Worm (Caenorhabditis elegans): ENCODE data around the gene Y66D12A.21.

Y66D12A.21 gene

DNA sequence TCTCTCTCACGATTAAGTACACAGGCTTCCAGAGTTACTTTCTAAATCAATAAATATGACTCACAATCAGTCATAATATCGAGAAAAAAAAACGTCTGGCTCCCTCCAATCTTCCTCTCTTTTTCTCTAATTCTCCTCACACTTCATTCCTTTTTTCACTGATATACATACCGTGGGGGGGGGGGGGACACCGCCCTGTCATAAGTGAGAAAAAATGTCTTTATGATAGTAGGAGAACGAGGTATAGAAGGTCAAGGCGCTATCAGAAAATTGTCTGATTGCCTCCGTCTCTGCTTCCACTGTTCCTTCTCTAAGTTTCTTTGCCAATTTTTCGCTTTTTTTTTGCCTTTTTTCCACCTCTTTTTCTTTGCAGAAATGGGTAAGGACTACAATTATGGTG, 8.6 kb downstream of the Y66D12A.21 start, which contains the start of gene Y66D12A.24:
Gene Y66D12A.24, plus strand, starts transcription at position 370 of the 400 bp plus-strand sequence.
- TF ChIP-seq him-1 (tag; optimal IDR thresholded peaks at IDR 0.05): no peak
- TF ChIP-seq dao-5 (tag; optimal IDR thresholded peaks at IDR 0.05): no peak
- TF ChIP-seq W03F9.2 (tag; optimal IDR thresholded peaks at IDR 0.05): no peak

DNA sequence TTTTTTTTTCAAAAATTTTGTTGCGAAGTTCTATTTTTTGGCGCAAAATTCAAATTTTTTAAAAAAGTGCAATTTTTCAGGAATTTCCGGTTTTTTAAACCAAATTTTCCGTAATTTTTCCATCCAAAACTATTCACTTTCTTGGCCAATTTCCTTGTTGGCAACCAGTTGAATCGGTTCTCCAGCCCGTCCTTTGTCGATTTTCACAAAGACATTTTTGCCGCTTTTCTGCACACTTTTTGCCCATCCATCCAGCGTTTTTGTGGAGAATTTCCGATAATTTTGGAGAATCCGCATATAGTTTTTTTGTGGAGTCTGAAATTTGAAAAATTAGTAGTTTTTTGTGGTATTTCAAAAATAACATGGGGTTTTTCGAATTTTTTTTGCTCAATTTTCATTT, 12.6 kb downstream of the Y66D12A.21 start:
- no peak for TF ChIP-seq dao-5 (tag; optimal IDR thresholded peaks at IDR 0.05)
- no peak for TF ChIP-seq him-1 (tag; optimal IDR thresholded peaks at IDR 0.05)
- no peak for TF ChIP-seq W03F9.2 (tag; optimal IDR thresholded peaks at IDR 0.05)

DNA sequence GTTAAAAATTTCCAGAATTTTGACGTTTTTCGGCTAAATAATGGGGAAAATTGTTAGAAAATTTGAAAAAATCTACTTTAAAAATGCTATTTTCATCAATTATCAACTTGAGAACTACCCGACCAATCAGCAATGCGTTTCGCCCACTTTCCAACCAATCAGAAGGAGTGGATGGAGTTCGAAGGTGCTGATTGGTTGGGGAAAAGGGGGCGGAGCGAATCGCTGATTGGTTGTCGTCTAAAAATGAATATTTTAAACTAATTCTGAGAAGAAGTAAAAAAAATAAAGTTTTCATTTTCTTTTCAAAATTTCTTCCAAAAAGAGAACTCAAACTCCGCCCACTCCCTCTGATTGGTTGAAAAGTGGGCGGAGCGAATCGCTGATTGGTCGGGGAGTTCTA, 14.9 kb downstream of the Y66D12A.21 start:
- TF ChIP-seq dao-5 (tag; optimal IDR thresholded peaks at IDR 0.05) (no peak), him-1 (tag; optimal IDR thresholded peaks at IDR 0.05) (no peak), W03F9.2 (tag; optimal IDR thresholded peaks at IDR 0.05) (no peak)

DNA sequence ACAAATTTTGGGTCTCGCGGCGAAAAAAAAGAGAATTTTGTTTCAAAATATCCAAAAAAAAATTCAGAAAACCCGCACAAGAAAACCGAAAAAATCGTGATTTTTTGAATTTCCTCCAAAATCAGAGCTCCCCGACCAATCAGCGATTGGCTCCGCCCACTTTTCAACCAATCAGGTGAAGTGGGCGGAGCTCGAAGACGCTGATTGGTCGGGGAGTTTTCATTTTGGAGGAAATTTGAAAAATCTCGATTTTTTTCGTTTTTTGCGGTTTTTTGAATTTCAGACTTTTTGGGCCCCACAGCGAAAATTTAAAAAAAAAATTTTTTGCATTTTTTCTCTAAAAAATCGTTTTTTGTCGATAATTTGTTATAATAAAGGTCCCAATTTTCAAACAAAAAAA, 15.5 kb downstream of the Y66D12A.21 start:
- TF ChIP-seq him-1 (tag; optimal IDR thresholded peaks at IDR 0.05) (no peak), W03F9.2 (tag; optimal IDR thresholded peaks at IDR 0.05) (no peak), dao-5 (tag; optimal IDR thresholded peaks at IDR 0.05) (no peak)

- TF ChIP-seq dao-5 (tag; optimal IDR thresholded peaks at IDR 0.05): no peak
- TF ChIP-seq him-1 (tag; optimal IDR thresholded peaks at IDR 0.05): no peak
- TF ChIP-seq W03F9.2 (tag; optimal IDR thresholded peaks at IDR 0.05): no peak
These were observed 16.3 kb downstream of the Y66D12A.21 start for ce11 chrIII:11488662-11489349.

DNA sequence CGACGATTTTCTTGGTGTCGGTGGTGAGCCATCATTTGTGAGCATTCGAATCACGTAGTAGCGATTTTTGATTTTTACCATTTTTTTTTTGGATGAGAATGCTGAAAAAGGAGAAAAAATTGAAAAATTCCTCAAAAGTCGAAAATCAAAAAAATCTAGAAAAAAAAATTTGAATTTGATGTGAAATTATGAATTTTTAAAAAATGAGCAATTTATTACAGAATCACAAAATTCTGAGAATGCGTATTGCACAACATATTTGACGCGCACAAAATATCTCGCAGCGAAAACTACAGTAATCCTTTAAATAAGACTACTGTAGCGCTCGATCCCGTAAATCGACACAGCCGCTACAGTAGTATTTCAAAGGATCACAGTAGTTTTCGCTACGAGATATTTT, 17.9 kb downstream of the Y66D12A.21 start, which contains the start of gene popl-5:
Gene popl-5, minus strand, starts transcription at position 101 of the 400 bp plus-strand sequence.
- no peak for TF ChIP-seq him-1 (tag; optimal IDR thresholded peaks at IDR 0.05)
- TF ChIP-seq W03F9.2 (tag; optimal IDR thresholded peaks at IDR 0.05): no peak
- TF ChIP-seq dao-5 (tag; optimal IDR thresholded peaks at IDR 0.05): no peak

DNA sequence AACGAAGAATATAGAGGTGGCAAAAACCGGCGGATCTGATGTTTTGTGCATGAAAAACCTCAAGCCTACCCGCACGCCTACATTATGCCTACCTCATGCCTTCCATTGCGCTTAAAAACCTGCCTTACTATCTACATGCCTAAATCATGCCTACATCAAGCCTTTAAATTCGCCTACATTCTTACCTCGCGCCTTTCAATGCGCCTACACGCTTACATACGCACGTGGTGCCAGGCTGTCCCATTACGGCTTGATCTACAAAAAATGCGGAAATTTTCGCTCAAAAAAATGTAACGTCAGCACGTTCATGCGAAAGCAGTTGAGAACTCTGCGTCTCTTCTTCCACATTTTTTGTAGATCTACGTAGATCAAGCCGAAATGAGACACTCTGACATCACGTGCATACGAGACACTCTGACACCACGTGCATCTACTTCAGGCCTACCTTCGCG, 20.9 kb downstream of the Y66D12A.21 start, which contains the start of gene fbxa-220:
Gene fbxa-220, minus strand, starts transcription at position 51 of the 452 bp plus-strand sequence.
- TF ChIP-seq dao-5 (tag; optimal IDR thresholded peaks at IDR 0.05) (no peak), W03F9.2 (tag; optimal IDR thresholded peaks at IDR 0.05) (no peak), him-1 (tag; optimal IDR thresholded peaks at IDR 0.05) (no peak)

ce11 chrIII:11481309-11481845, 23.7 kb downstream of the Y66D12A.21 start:
- TF ChIP-seq dao-5 (tag; optimal IDR thresholded peaks at IDR 0.05) (no peak), W03F9.2 (tag; optimal IDR thresholded peaks at IDR 0.05) (no peak), him-1 (tag; optimal IDR thresholded peaks at IDR 0.05) (no peak)

ce11 chrIII:11478468-11479363, 26.4 kb downstream of the Y66D12A.21 start:
- TF ChIP-seq dao-5 (tag; optimal IDR thresholded peaks at IDR 0.05) (no peak), him-1 (tag; optimal IDR thresholded peaks at IDR 0.05) (no peak), W03F9.2 (tag; optimal IDR thresholded peaks at IDR 0.05) (no peak)

ce11 chrIII:11477307-11477706, 27.8 kb downstream of the Y66D12A.21 start:
- TF ChIP-seq him-1 (tag; optimal IDR thresholded peaks at IDR 0.05) (no peak), W03F9.2 (tag; optimal IDR thresholded peaks at IDR 0.05) (no peak), dao-5 (tag; optimal IDR thresholded peaks at IDR 0.05) (no peak)

DNA sequence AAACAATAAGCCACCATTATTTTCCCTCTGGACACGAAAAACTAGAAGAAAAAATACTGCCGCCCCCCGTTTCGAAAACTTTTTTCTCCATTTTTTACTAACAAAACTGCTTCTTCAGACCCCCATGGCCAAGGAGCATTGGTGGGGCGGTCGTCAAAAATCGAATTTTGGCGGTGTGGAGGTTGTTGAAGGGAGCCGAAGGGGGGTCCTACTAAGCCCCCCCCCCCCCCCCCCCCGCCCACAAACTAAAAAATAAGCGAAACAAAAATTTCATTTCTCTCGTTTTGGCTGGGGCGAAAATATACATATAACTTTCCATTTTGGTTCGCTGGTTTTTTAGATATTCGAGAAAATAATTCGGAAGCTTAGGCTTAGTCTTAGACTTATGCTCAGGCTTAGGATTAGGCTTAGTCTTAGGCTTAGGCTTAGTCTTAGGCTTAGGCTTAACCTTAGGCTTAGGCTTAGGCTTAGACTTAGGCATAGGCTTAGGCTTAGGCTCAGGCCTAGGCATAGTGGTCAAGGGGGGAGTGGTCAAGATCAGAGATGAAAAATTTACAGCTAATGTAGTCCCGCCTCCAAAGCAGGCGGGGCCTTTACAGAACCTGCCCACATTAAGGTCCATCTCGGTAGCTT, 30.3 kb downstream of the Y66D12A.21 start:
- no peak for TF ChIP-seq dao-5 (tag; optimal IDR thresholded peaks at IDR 0.05)
- TF ChIP-seq him-1 (tag; optimal IDR thresholded peaks at IDR 0.05): no peak
- no peak for TF ChIP-seq W03F9.2 (tag; optimal IDR thresholded peaks at IDR 0.05)

DNA sequence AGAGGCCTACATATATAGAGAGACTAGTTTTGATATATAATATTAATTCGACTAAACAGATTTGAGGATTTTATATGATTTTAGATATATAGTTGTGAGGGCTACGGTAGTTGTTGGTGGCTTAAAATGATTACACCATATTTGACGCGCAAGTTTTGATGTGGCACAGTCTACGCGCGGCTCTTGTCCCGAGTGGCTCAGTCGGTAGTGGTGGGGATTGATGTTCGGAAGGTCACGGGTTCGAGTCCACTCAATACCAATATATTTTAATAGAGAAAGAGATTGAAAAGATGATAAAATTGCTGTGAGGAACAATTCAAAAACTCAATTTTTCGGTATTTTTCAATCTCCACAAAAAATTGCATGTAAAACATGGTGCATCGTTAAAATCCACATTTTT, 32.2 kb downstream of the Y66D12A.21 start:
- no peak for TF ChIP-seq him-1 (tag; optimal IDR thresholded peaks at IDR 0.05)
- TF ChIP-seq W03F9.2 (tag; optimal IDR thresholded peaks at IDR 0.05): no peak
- TF ChIP-seq dao-5 (tag; optimal IDR thresholded peaks at IDR 0.05): no peak

DNA sequence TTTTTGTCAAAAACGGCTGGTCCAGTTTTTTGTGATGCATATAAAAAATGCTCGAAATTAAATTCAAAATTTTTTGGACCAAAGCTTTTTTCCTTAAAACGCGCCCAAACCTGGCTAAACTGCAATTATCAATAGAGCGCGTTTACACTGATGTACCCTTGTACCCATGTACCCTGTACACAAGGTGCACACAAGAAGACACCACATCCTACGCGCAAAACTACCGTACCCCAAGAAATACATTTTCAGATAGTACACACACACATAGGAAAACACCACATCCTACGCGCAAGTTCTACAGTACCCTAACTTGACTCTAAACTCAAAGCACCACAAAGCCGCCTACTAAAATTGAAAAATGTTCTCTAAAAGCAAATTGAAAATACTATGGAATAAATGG, 33.8 kb downstream of the Y66D12A.21 start:
- no peak for TF ChIP-seq W03F9.2 (tag; optimal IDR thresholded peaks at IDR 0.05)
- TF ChIP-seq him-1 (tag; optimal IDR thresholded peaks at IDR 0.05): no peak
- TF ChIP-seq dao-5 (tag; optimal IDR thresholded peaks at IDR 0.05): no peak

All from whole organism, L4/young adult.